Worm (Caenorhabditis elegans) whole organism, young adult: ENCODE measurements around the gene F41H10.3.

ENCODE experiments used
- B0261.1 ChIP-seq: sonication (generic microtip); optimal IDR thresholded peaks from 2 replicates; lab custom pipeline; 2016; ENCODE audit warnings: mild to moderate bottlenecking, missing genetic modification characterization, moderate library complexity, missing compliant biosample characterization
- B0336.3 ChIP-seq: fragments of 200-800 bp; sonication (Bioruptor generic); IDR thresholded peaks from 2 replicates; pipeline ENCODE4 v1.3.6; 2022; ENCODE audit warnings: missing genetic modification characterization, missing compliant biosample characterization
- F23B12.7 ChIP-seq: sonication (generic microtip); optimal IDR thresholded peaks from 2 replicates; lab custom pipeline; 2017; ENCODE audit warnings: missing genetic modification characterization, mild to moderate bottlenecking, missing compliant biosample characterization, antibody characterized with exemption, moderate library complexity; ENCODE audit not compliant: insufficient read depth
- F39B2.1 ChIP-seq: fragments of 200-800 bp; sonication (Bioruptor generic); IDR thresholded peaks from 2 replicates; pipeline ENCODE4 v1.3.6; 2022; ENCODE audit warnings: missing genetic modification reagents, missing genetic modification characterization, missing compliant biosample characterization
- T07F8.4 ChIP-seq: sonication (generic microtip); optimal IDR thresholded peaks from 2 replicates; lab custom pipeline; 2016; ENCODE audit warnings: mild to moderate bottlenecking, missing genetic modification characterization, moderate library complexity, missing compliant biosample characterization
- T26A5.8 ChIP-seq: sonication (generic microtip); optimal IDR thresholded peaks from 2 replicates; lab custom pipeline; 2016; ENCODE audit warnings: missing genetic modification characterization, missing compliant biosample characterization
- Y53F4B.3 ChIP-seq: fragments of 200-800 bp; sonication (Bioruptor generic); IDR thresholded peaks from 2 replicates; pipeline ENCODE4 v1.3.6; 2022; ENCODE audit warnings: missing genetic modification reagents, missing genetic modification characterization, missing compliant biosample characterization
- Y95B8A.8 ChIP-seq: fragments of 200-800 bp; sonication (Bioruptor generic); IDR thresholded peaks from 2 replicates; pipeline ENCODE4 v1.3.6; 2022; ENCODE audit warnings: missing genetic modification reagents, missing genetic modification characterization, missing compliant biosample characterization
- akir-1 ChIP-seq: fragments of 200-800 bp; sonication (Bioruptor generic); optimal IDR thresholded peaks from 2 replicates; lab custom pipeline; 2018; ENCODE audit warnings: mild to moderate bottlenecking, missing genetic modification characterization, moderate library complexity, missing compliant biosample characterization
- aptf-2 ChIP-seq: fragments of 200-800 bp; sonication (Bioruptor generic); conservative IDR thresholded peaks from 2 replicates; pipeline ENCODE4 v1.3.6; 2022; ENCODE audit warnings: missing genetic modification reagents, missing genetic modification characterization, missing compliant biosample characterization
- aptf-3 ChIP-seq: fragments of 200-800 bp; sonication (Bioruptor generic); IDR thresholded peaks from 2 replicates; pipeline ENCODE4 v1.3.6; 2022; ENCODE audit warnings: missing genetic modification characterization, missing compliant biosample characterization
- athp-1 ChIP-seq: sonication (generic microtip); optimal IDR thresholded peaks from 2 replicates; lab custom pipeline; 2017; ENCODE audit warnings: mild to moderate bottlenecking, missing genetic modification characterization, missing compliant biosample characterization
- attf-6 ChIP-seq: fragments of 200-800 bp; sonication (Bioruptor generic); IDR thresholded peaks from 2 replicates; pipeline ENCODE4 v1.3.6; 2022; ENCODE audit warnings: missing genetic modification reagents, missing genetic modification characterization, missing compliant biosample characterization
- bed-1 ChIP-seq: fragments of 200-800 bp; sonication (Bioruptor generic); IDR thresholded peaks from 2 replicates; pipeline ENCODE4 v1.3.6; 2022; ENCODE audit warnings: missing genetic modification reagents, missing genetic modification characterization, missing compliant biosample characterization
- ccch-3 ChIP-seq: fragments of 200-800 bp; sonication (Bioruptor generic); optimal IDR thresholded peaks from 2 replicates; lab custom pipeline; 2018; ENCODE audit warnings: mild to moderate bottlenecking, missing genetic modification characterization, missing compliant biosample characterization
- ceh-79 ChIP-seq: sonication (generic microtip); optimal IDR thresholded peaks from 2 replicates; lab custom pipeline; 2017; ENCODE audit warnings: mild to moderate bottlenecking, missing genetic modification characterization, missing compliant biosample characterization
- die-1 ChIP-seq: sonication (generic microtip); optimal IDR thresholded peaks from 2 replicates; lab custom pipeline; 2016; ENCODE audit warnings: missing genotype, mild to moderate bottlenecking, missing genetic modification characterization, missing compliant biosample characterization
- dpff-1 ChIP-seq: sonication (generic microtip); optimal IDR thresholded peaks from 2 replicates; lab custom pipeline; 2017; ENCODE audit warnings: mild to moderate bottlenecking, missing genetic modification characterization, missing compliant biosample characterization
- egl-18 ChIP-seq: fragments of 200-800 bp; sonication (Bioruptor generic); IDR thresholded peaks from 2 replicates; pipeline ENCODE4 v1.3.6; 2022; ENCODE audit warnings: missing genetic modification reagents, missing genetic modification characterization, missing compliant biosample characterization
- egrh-3 ChIP-seq: fragments of 200-800 bp; sonication (Bioruptor generic); IDR thresholded peaks from 2 replicates; pipeline ENCODE4 v1.3.6; 2022; ENCODE audit warnings: missing genetic modification reagents, missing genetic modification characterization, missing compliant biosample characterization
- fkh-3 ChIP-seq: sonication (generic microtip); optimal IDR thresholded peaks from 2 replicates; lab custom pipeline; 2016; ENCODE audit warnings: mild to moderate bottlenecking, missing genetic modification characterization, missing compliant biosample characterization
- hrde-1 ChIP-seq: sonication (generic microtip); optimal IDR thresholded peaks from 2 replicates; lab custom pipeline; 2016; ENCODE audit warnings: missing genetic modification characterization, mild to moderate bottlenecking, missing compliant biosample characterization, moderate library complexity, missing genotype, missing genetic modification reagents, borderline replicate concordance
- lin-26 ChIP-seq: fragments of 200-800 bp; sonication (Bioruptor generic); IDR thresholded peaks from 2 replicates; pipeline ENCODE4 v1.3.6; 2022; ENCODE audit warnings: missing genetic modification reagents, missing genetic modification characterization, missing compliant biosample characterization
- lir-1 ChIP-seq: fragments of 200-800 bp; sonication (Bioruptor generic); conservative IDR thresholded peaks from 2 replicates; pipeline ENCODE4 v1.3.6; 2022; ENCODE audit warnings: missing genetic modification reagents, missing genetic modification characterization, missing compliant biosample characterization
- lsl-1 ChIP-seq: fragments of 200-800 bp; sonication (Bioruptor generic); optimal IDR thresholded peaks from 2 replicates; lab custom pipeline; 2018; ENCODE audit warnings: mild to moderate bottlenecking, missing genetic modification characterization, moderate library complexity, missing compliant biosample characterization
- madf-3 ChIP-seq: fragments of 200-800 bp; sonication (Bioruptor generic); IDR thresholded peaks from 2 replicates; pipeline ENCODE4 v1.3.6; 2022; ENCODE audit warnings: missing genetic modification reagents, missing genetic modification characterization, missing compliant biosample characterization
- madf-6 ChIP-seq: fragments of 200-800 bp; sonication (Bioruptor generic); IDR thresholded peaks from 2 replicates; pipeline ENCODE4 v1.3.6; 2022; ENCODE audit warnings: missing genetic modification reagents, missing genetic modification characterization, missing compliant biosample characterization
- mcd-1 ChIP-seq: fragments of 200-800 bp; sonication (Bioruptor generic); IDR thresholded peaks from 2 replicates; pipeline ENCODE4 v1.3.6; 2022; ENCODE audit warnings: missing genetic modification reagents, missing genetic modification characterization, missing compliant biosample characterization
- mel-28 ChIP-seq: sonication (generic microtip); optimal IDR thresholded peaks from 2 replicates; lab custom pipeline; 2016; ENCODE audit warnings: borderline replicate concordance, mild to moderate bottlenecking, missing genetic modification characterization, missing compliant biosample characterization
- nfya-1 ChIP-seq: sonication (generic microtip); optimal IDR thresholded peaks from 2 replicates; lab custom pipeline; 2017; ENCODE audit warnings: antibody characterized with exemption, missing compliant biosample characterization, missing genetic modification characterization, borderline replicate concordance; ENCODE audit not compliant: insufficient read depth
- pbrm-1 ChIP-seq: fragments of 200-800 bp; sonication (Bioruptor generic); IDR thresholded peaks from 2 replicates; pipeline ENCODE4 v1.3.6; 2022; ENCODE audit warnings: missing genetic modification reagents, missing genetic modification characterization, missing compliant biosample characterization
- pha-4 ChIP-seq: fragments of 150-350 bp; sonication (generic microtip); optimal IDR thresholded peaks from 2 replicates; lab custom pipeline; 2014; ENCODE audit warnings: missing biosample characterization, missing genetic modification reagents, missing genetic modification characterization
- rec-8 ChIP-seq, 2 experiments: sonication (generic microtip); optimal IDR thresholded peaks; 2 replicates each; lab custom pipeline; 2016; ENCODE audit warnings: mild to moderate bottlenecking in 2 of 2, missing genetic modification characterization in 2 of 2, missing genetic modification reagents in 2 of 2, missing genotype in 2 of 2, missing biosample characterization in 1 of 2, missing compliant biosample characterization in 1 of 2, moderate library complexity in 1 of 2
- rpc-1 ChIP-seq, 2 experiments: fragments of 150-350 bp in 1 of 2; sonication (generic microtip) in 1 of 2; optimal IDR thresholded peaks; 2 replicates each; lab custom pipeline; 2014 to 2018; ENCODE audit warnings: missing biosample characterization in 1 of 2, missing genetic modification characterization in 1 of 2, missing genetic modification reagents in 1 of 2, missing genotype in 1 of 2
- sea-2 ChIP-seq: fragments of 200-800 bp; sonication (Bioruptor generic); IDR thresholded peaks from 2 replicates; pipeline ENCODE4 v1.3.6; 2022; ENCODE audit warnings: missing genetic modification characterization, missing compliant biosample characterization
- snpc-3.4 ChIP-seq: sonication (generic microtip); optimal IDR thresholded peaks from 2 replicates; lab custom pipeline; 2017; ENCODE audit warnings: missing genetic modification characterization, mild to moderate bottlenecking, missing compliant biosample characterization, antibody characterized with exemption, moderate library complexity, missing genotype, missing genetic modification reagents
- snpc-4 ChIP-seq, 5 experiments: fragments of 150-350 bp in 1 of 5; sonication (generic microtip) in 4 of 5; optimal IDR thresholded peaks; 2 replicates each; lab custom pipeline; 2014 to 2018; ENCODE audit warnings: missing genetic modification characterization in 5 of 5, missing biosample characterization in 3 of 5, antibody characterized with exemption in 2 of 5, mild to moderate bottlenecking in 2 of 5, missing compliant biosample characterization in 2 of 5, missing genotype in 2 of 5, moderate library complexity in 2 of 5, missing genetic modification reagents in 1 of 5
- somi-1 ChIP-seq: fragments of 200-800 bp; sonication (Bioruptor generic); optimal IDR thresholded peaks from 2 replicates; lab custom pipeline; 2018; ENCODE audit warnings: mild to moderate bottlenecking, missing genetic modification characterization, missing compliant biosample characterization
- tbp1 ChIP-seq: fragments of 200-800 bp; sonication (Bioruptor generic); optimal IDR thresholded peaks from 2 replicates; lab custom pipeline; 2018; ENCODE audit warnings: mild to moderate bottlenecking, missing genetic modification characterization, missing compliant biosample characterization
- unc-130 ChIP-seq: sonication (generic microtip); optimal IDR thresholded peaks from 2 replicates; lab custom pipeline; 2016; ENCODE audit warnings: missing genetic modification reagents, missing genetic modification characterization, missing compliant biosample characterization
- xnd-1 ChIP-seq: sonication (generic microtip); optimal IDR thresholded peaks from 2 replicates; lab custom pipeline; 2016; ENCODE audit warnings: missing genotype, missing genetic modification reagents, missing genetic modification characterization, missing compliant biosample characterization
- zfh-2 ChIP-seq: fragments of 200-800 bp; sonication (Bioruptor generic); conservative IDR thresholded peaks from 2 replicates; pipeline ENCODE4 v1.3.6; 2022; ENCODE audit warnings: missing genetic modification reagents, missing genetic modification characterization, missing compliant biosample characterization
- ztf-6 ChIP-seq: fragments of 200-800 bp; sonication (Bioruptor generic); IDR thresholded peaks from 2 replicates; pipeline ENCODE4 v1.3.6; 2022; ENCODE audit warnings: missing genetic modification reagents, missing genetic modification characterization, missing compliant biosample characterization

F41H10.3 gene

ce11 chrIV:5366567-5366966, 3.0 kb upstream of the F41H10.3 start, which contains the start of gene sand-1:
Gene sand-1, plus strand, starts transcription at chrIV:5366867.
- no peak for TF ChIP-seq B0261.1
- peak; percentile 30 for TF ChIP-seq athp-1 (tag; lab: Kevin White, UChicago)
- no peak for TF ChIP-seq snpc-4 (GFP tag; optimal IDR thresholded peaks at IDR 0.05; lab: Kevin White, UChicago)
- TF ChIP-seq snpc-4 (tag; optimal IDR thresholded peaks at IDR 0.05; lab: Kevin White, UChicago): peak in 1 of 4 experiments; percentile 66
- TF ChIP-seq pha-4: no peak
- no peak for TF ChIP-seq ccch-3 (GFP tag; lab: Kevin White, UChicago)
- TF ChIP-seq, all 124 proteins: peak for 2

- TF ChIP-seq unc-130 (no peak), mcd-1 (no peak), pbrm-1 (GFP tag; lab: Robert Waterston, UW) (no peak), egrh-3 (GFP tag; lab: Robert Waterston, UW) (no peak), T26A5.8 (tag; lab: Kevin White, UChicago) (no peak), dpff-1 (tag; lab: Kevin White, UChicago) (no peak), rpc-1 (optimal IDR thresholded peaks at IDR 0.05; lab: Kevin White, UChicago) (no peak), rpc-1 (tag; optimal IDR thresholded peaks at IDR 0.05; lab: Kevin White, UChicago) (no peak), snpc-3.4 (tag; lab: Kevin White, UChicago) (no peak), snpc-4 (GFP tag; optimal IDR thresholded peaks at IDR 0.05; lab: Kevin White, UChicago) (no peak), snpc-4 (tag; optimal IDR thresholded peaks at IDR 0.05; lab: Kevin White, UChicago) (no peak), tbp1 (GFP tag; lab: Kevin White, UChicago) (no peak), hrde-1 (no peak), rec-8 (tag; optimal IDR thresholded peaks at IDR 0.05; lab: Kevin White, UChicago) (no peak), madf-3 (GFP tag; lab: Robert Waterston, UW) (no peak), F23B12.7 (tag; lab: Kevin White, UChicago) (no peak), attf-6 (GFP tag; lab: Robert Waterston, UW) (no peak), xnd-1 (tag; lab: Kevin White, UChicago) (no peak)
Measured at ce11 chrIV:5367899-5368298, 1.7 kb upstream of the F41H10.3 start.

- TF ChIP-seq Y53F4B.3 (GFP tag; lab: Robert Waterston, UW): no peak
- no peak for TF ChIP-seq lsl-1 (GFP tag; lab: Kevin White, UChicago)
- TF ChIP-seq aptf-2 (GFP tag; lab: Robert Waterston, UW): no peak
- no peak for TF ChIP-seq ccch-3 (GFP tag; lab: Kevin White, UChicago)
- 0 out of 2 replicates have a peak, but pooled peaks have one; percentile 40 for TF ChIP-seq Y95B8A.8 (GFP tag; lab: Robert Waterston, UW)
- no peak for TF ChIP-seq akir-1 (GFP tag; lab: Kevin White, UChicago)
- no peak for TF ChIP-seq mel-28 (tag; lab: Kevin White, UChicago)
- 0 out of 2 replicates have a peak, but pooled peaks have one; percentile 31 for TF ChIP-seq pbrm-1 (GFP tag; lab: Robert Waterston, UW)
- TF ChIP-seq egl-18 (GFP tag; lab: Robert Waterston, UW): peak; percentile 63; the same call in 1 of the 2 replicates
- TF ChIP-seq egrh-3 (GFP tag; lab: Robert Waterston, UW): no peak
- no peak for TF ChIP-seq ztf-6
- TF ChIP-seq F39B2.1 (GFP tag; lab: Robert Waterston, UW): no peak
- TF ChIP-seq dpff-1 (tag; lab: Kevin White, UChicago): no peak
- TF ChIP-seq ceh-79 (tag; lab: Kevin White, UChicago): no peak
- TF ChIP-seq bed-1 (GFP tag; lab: Robert Waterston, UW): no peak
- no peak for TF ChIP-seq somi-1
- no peak for TF ChIP-seq pha-4
- TF ChIP-seq fkh-3 (tag; lab: Kevin White, UChicago): no peak
- no peak for TF ChIP-seq lin-26 (GFP tag; lab: Robert Waterston, UW)
- no peak for TF ChIP-seq lir-1 (GFP tag; lab: Robert Waterston, UW)
- peak; percentile 52 for TF ChIP-seq madf-6 (GFP tag; lab: Robert Waterston, UW)
- TF ChIP-seq die-1 (tag; lab: Kevin White, UChicago): no peak
- peak; percentile 46; the same call in 1 of the 2 replicates for TF ChIP-seq B0336.3 (GFP tag; lab: Robert Waterston, UW)
- no peak for TF ChIP-seq aptf-3 (GFP tag; lab: Robert Waterston, UW)
- no peak for TF ChIP-seq sea-2 (GFP tag; lab: Robert Waterston, UW)
- TF ChIP-seq attf-6 (GFP tag; lab: Robert Waterston, UW): no peak
- no peak for TF ChIP-seq nfya-1 (tag; lab: Kevin White, UChicago)
- no peak for TF ChIP-seq T26A5.8 (tag; lab: Kevin White, UChicago)
- TF ChIP-seq zfh-2 (GFP tag; lab: Robert Waterston, UW): peak; percentile 63
- no peak for TF ChIP-seq T07F8.4
Measured at ce11 chrIV:5368860-5369259, 741 bp upstream of the F41H10.3 start.
